Worm (Caenorhabditis elegans) whole organism, late embryonic: ENCODE data around the gene C55A6.10.

Source experiments
- C08G9.2 ChIP-seq: sonication (generic microtip); optimal IDR thresholded peaks from 2 replicates; lab custom pipeline; 2016; ENCODE audit warnings: mild to moderate bottlenecking, missing genetic modification characterization, moderate library complexity, missing compliant biosample characterization
- ahr-1 ChIP-seq: sonication (generic microtip); optimal IDR thresholded peaks from 2 replicates; lab custom pipeline; 2016; ENCODE audit warnings: missing genetic modification characterization, missing compliant biosample characterization
- ama-1 ChIP-seq: fragments of 150-350 bp; optimal IDR thresholded peaks from 2 replicates; lab custom pipeline; 2014
- ceh-14 ChIP-seq: sonication (generic microtip); optimal IDR thresholded peaks from 2 replicates; lab custom pipeline; 2016; ENCODE audit warnings: missing genotype, missing genetic modification characterization, missing compliant biosample characterization
- ceh-19 ChIP-seq: fragments of 200-800 bp; sonication (Bioruptor generic); optimal IDR thresholded peaks from 2 replicates; lab custom pipeline; 2018; ENCODE audit warnings: mild to moderate bottlenecking, missing genetic modification characterization, missing compliant biosample characterization
- ceh-24 ChIP-seq: sonication (generic microtip); optimal IDR thresholded peaks from 2 replicates; lab custom pipeline; 2016; ENCODE audit warnings: mild to moderate bottlenecking, missing genetic modification characterization, missing compliant biosample characterization
- ceh-30 ChIP-seq: fragments of 150-350 bp; optimal IDR thresholded peaks from 2 replicates; lab custom pipeline; 2014; ENCODE audit warnings: missing biosample characterization, missing genetic modification characterization
- ceh-31 ChIP-seq: sonication (generic microtip); optimal IDR thresholded peaks from 2 replicates; lab custom pipeline; 2016; ENCODE audit warnings: missing genetic modification characterization, missing compliant biosample characterization
- ceh-34 ChIP-seq: sonication (generic microtip); optimal IDR thresholded peaks from 2 replicates; lab custom pipeline; 2016; ENCODE audit warnings: mild to moderate bottlenecking, missing genetic modification characterization, missing compliant biosample characterization
- ceh-45 ChIP-seq: fragments of 200-800 bp; sonication (Bioruptor generic); IDR thresholded peaks from 2 replicates; pipeline ENCODE4 v1.3.6; 2022; ENCODE audit warnings: missing genetic modification reagents, missing genetic modification characterization, missing compliant biosample characterization
- ceh-48 ChIP-seq: sonication (generic microtip); optimal IDR thresholded peaks from 2 replicates; lab custom pipeline; 2016; ENCODE audit warnings: missing genetic modification characterization, inconsistent platforms, missing compliant biosample characterization
- ceh-6 ChIP-seq: fragments of 200-800 bp; sonication (Bioruptor generic); optimal IDR thresholded peaks from 2 replicates; lab custom pipeline; 2018; ENCODE audit warnings: mild to moderate bottlenecking, missing genetic modification characterization, missing compliant biosample characterization
- che-1 ChIP-seq: sonication (generic microtip); optimal IDR thresholded peaks from 2 replicates; lab custom pipeline; 2016; ENCODE audit warnings: mild to moderate bottlenecking, missing genetic modification characterization, missing compliant biosample characterization
- dve-1 ChIP-seq: sonication (generic microtip); optimal IDR thresholded peaks from 2 replicates; lab custom pipeline; 2017; ENCODE audit warnings: antibody characterized with exemption, mild to moderate bottlenecking, missing genetic modification characterization, missing compliant biosample characterization
- elt-2 ChIP-seq: sonication (generic microtip); optimal IDR thresholded peaks from 2 replicates; lab custom pipeline; 2016; ENCODE audit warnings: missing genetic modification reagents, missing genetic modification characterization, missing compliant biosample characterization
- elt-4 ChIP-seq: sonication (generic microtip); optimal IDR thresholded peaks from 2 replicates; lab custom pipeline; 2016; ENCODE audit warnings: missing genetic modification characterization, missing compliant biosample characterization
- ets-4 ChIP-seq: sonication (generic microtip); optimal IDR thresholded peaks from 2 replicates; lab custom pipeline; 2016; ENCODE audit warnings: missing genetic modification characterization, missing compliant biosample characterization
- hlh-30 ChIP-seq: sonication (generic microtip); optimal IDR thresholded peaks from 2 replicates; lab custom pipeline; 2017; ENCODE audit warnings: antibody characterized with exemption, missing genetic modification characterization, missing compliant biosample characterization; ENCODE audit not compliant: insufficient read depth
- hlh-8 ChIP-seq: sonication (generic microtip); optimal IDR thresholded peaks from 2 replicates; lab custom pipeline; 2016; ENCODE audit warnings: missing genotype, missing genetic modification characterization, missing compliant biosample characterization
- lim-6 ChIP-seq: sonication (generic microtip); optimal IDR thresholded peaks from 2 replicates; lab custom pipeline; 2016; ENCODE audit warnings: missing genetic modification characterization, missing compliant biosample characterization
- lin-11 ChIP-seq: fragments of 200-800 bp; sonication (Bioruptor generic); optimal IDR thresholded peaks from 2 replicates; lab custom pipeline; 2018; ENCODE audit warnings: mild to moderate bottlenecking, missing genetic modification characterization, missing compliant biosample characterization
- nfya-1 ChIP-seq: sonication (generic microtip); optimal IDR thresholded peaks from 2 replicates; lab custom pipeline; 2017; ENCODE audit warnings: missing genetic modification characterization, mild to moderate bottlenecking, missing compliant biosample characterization, antibody characterized with exemption, moderate library complexity
- npax-4 ChIP-seq: sonication (generic microtip); optimal IDR thresholded peaks from 2 replicates; lab custom pipeline; 2016; ENCODE audit warnings: missing genetic modification characterization, missing compliant biosample characterization
- odd-2 ChIP-seq: sonication (generic microtip); optimal IDR thresholded peaks from 2 replicates; lab custom pipeline; 2017; ENCODE audit warnings: antibody characterized with exemption, mild to moderate bottlenecking, missing genetic modification characterization, missing compliant biosample characterization
- pag-3 ChIP-seq: sonication (generic microtip); optimal IDR thresholded peaks from 2 replicates; lab custom pipeline; 2016; ENCODE audit warnings: missing compliant biosample characterization, missing genetic modification characterization, borderline replicate concordance
- pat-9 ChIP-seq: fragments of 200-800 bp; sonication (Bioruptor generic); optimal IDR thresholded peaks from 2 replicates; lab custom pipeline; 2018; ENCODE audit warnings: mild to moderate bottlenecking, missing genetic modification characterization, moderate library complexity, missing compliant biosample characterization
- pax-1 ChIP-seq: fragments of 150-350 bp; optimal IDR thresholded peaks from 2 replicates; lab custom pipeline; 2014; ENCODE audit warnings: missing biosample characterization, missing genetic modification characterization
- pha-4 ChIP-seq: fragments of 150-350 bp; optimal IDR thresholded peaks from 2 replicates; lab custom pipeline; 2018; ENCODE audit warnings: missing biosample characterization, missing genetic modification reagents, missing genetic modification characterization
- pqm-1 ChIP-seq: sonication (generic microtip); optimal IDR thresholded peaks from 2 replicates; lab custom pipeline; 2016; ENCODE audit warnings: missing genetic modification characterization, missing compliant biosample characterization
- pros-1 ChIP-seq: fragments of 150-350 bp; optimal IDR thresholded peaks from 2 replicates; lab custom pipeline; 2014; ENCODE audit warnings: missing biosample characterization, missing genetic modification reagents, missing genetic modification characterization
- rnt-1 ChIP-seq: sonication (generic microtip); optimal IDR thresholded peaks from 2 replicates; lab custom pipeline; 2016; ENCODE audit warnings: missing genetic modification characterization, missing compliant biosample characterization
- syd-9 ChIP-seq: sonication (generic microtip); optimal IDR thresholded peaks from 2 replicates; lab custom pipeline; 2016; ENCODE audit warnings: mild to moderate bottlenecking, missing genetic modification characterization, moderate library complexity, missing compliant biosample characterization
- tbx-2 ChIP-seq: sonication (generic microtip); optimal IDR thresholded peaks from 2 replicates; lab custom pipeline; 2016; ENCODE audit warnings: missing genetic modification characterization, missing compliant biosample characterization
- tbx-7 ChIP-seq: sonication (generic microtip); optimal IDR thresholded peaks from 2 replicates; lab custom pipeline; 2016; ENCODE audit warnings: missing genotype, missing genetic modification characterization, missing compliant biosample characterization
- ttx-3 ChIP-seq: sonication (generic microtip); optimal IDR thresholded peaks from 2 replicates; lab custom pipeline; 2016; ENCODE audit warnings: missing genetic modification reagents, missing genetic modification characterization, missing compliant biosample characterization
- unc-3 ChIP-seq, 2 experiments: fragments of 200-800 bp in 1 of 2; sonication (Bioruptor generic) in 1 of 2; sonication (generic microtip) in 1 of 2; conservative IDR thresholded peaks in 1 of 2; optimal IDR thresholded peaks in 1 of 2; 2 replicates each; pipeline versions ENCODE4 v1.3.6 to Lab custom; 2016 to 2022; ENCODE audit warnings: missing compliant biosample characterization in 2 of 2, missing genetic modification characterization in 2 of 2, missing genetic modification reagents in 1 of 2
- unc-42 ChIP-seq: sonication (generic microtip); optimal IDR thresholded peaks from 2 replicates; lab custom pipeline; 2016; ENCODE audit warnings: missing genotype, missing genetic modification characterization, missing compliant biosample characterization
- unc-55 ChIP-seq: sonication (generic microtip); optimal IDR thresholded peaks from 2 replicates; lab custom pipeline; 2017; ENCODE audit warnings: missing biosample characterization, missing genetic modification reagents, missing genetic modification characterization
- unc-86 ChIP-seq: sonication (generic microtip); optimal IDR thresholded peaks from 2 replicates; lab custom pipeline; 2016; ENCODE audit warnings: missing genetic modification characterization, missing compliant biosample characterization
- zip-5 ChIP-seq: sonication (generic microtip); optimal IDR thresholded peaks from 2 replicates; lab custom pipeline; 2016; ENCODE audit warnings: missing genetic modification characterization, missing compliant biosample characterization

Gene C55A6.10

ce11 chrV:11548914-11549406, 43.8 kb downstream of the C55A6.10 start, which contains the start of the genes F38B7.17 and F38B7.3:
F38B7.17 (minus strand) TSS chrV:11548964.
F38B7.3 (plus strand) TSS chrV:11549107.
- peak; percentile 58 for TF ChIP-seq nfya-1 (tag; lab: Kevin White, UChicago)
- peak; percentile 12 for TF ChIP-seq hlh-8 (tag; lab: Kevin White, UChicago)
- no peak for TF ChIP-seq pat-9 (tag; lab: Kevin White, UChicago)
- peak; percentile 42 for TF ChIP-seq ceh-34 (tag; lab: Kevin White, UChicago)
- peak; percentile 95 for TF ChIP-seq hlh-30 (tag; lab: Kevin White, UChicago)
- no peak for TF ChIP-seq ama-1
- peak; percentile 3 for TF ChIP-seq ceh-14 (tag; lab: Kevin White, UChicago)
- TF ChIP-seq dve-1 (tag; lab: Kevin White, UChicago) = peak; percentile 36
- TF ChIP-seq npax-4 (tag; lab: Kevin White, UChicago) = no peak
- peak; percentile 51 for TF ChIP-seq tbx-2 (tag; lab: Kevin White, UChicago)
- TF ChIP-seq ceh-31 (tag; lab: Kevin White, UChicago) = peak; percentile 33
- peak; percentile 71 for TF ChIP-seq elt-2 (tag; lab: Kevin White, UChicago)
- no peak for TF ChIP-seq tbx-7 (tag; lab: Kevin White, UChicago)
- no peak for TF ChIP-seq unc-42 (tag; lab: Kevin White, UChicago)
- TF ChIP-seq unc-86 (tag; lab: Kevin White, UChicago) = no peak
- TF ChIP-seq unc-55 (GFP tag; lab: Kevin White, UChicago) = peak; percentile 51
- TF ChIP-seq ceh-19 = peak; percentile 39
- no peak for TF ChIP-seq odd-2 (tag; lab: Kevin White, UChicago)

ce11 chrV:11552379-11552778, 47.2 kb downstream of the C55A6.10 start, which contains the start of gene srx-85:
srx-85 (plus strand) TSS chrV:11552679.
- TF ChIP-seq ttx-3 = no peak
- no peak for TF ChIP-seq pros-1 (tag; lab: Kevin White, UChicago)
- TF ChIP-seq C08G9.2 (tag; lab: Kevin White, UChicago) = no peak
- TF ChIP-seq syd-9 (tag; lab: Kevin White, UChicago) = no peak
- TF ChIP-seq ceh-30 (tag; lab: Kevin White, UChicago) = no peak
- TF ChIP-seq unc-3 (GFP tag; conservative IDR thresholded peaks at IDR 0.05; lab: Robert Waterston, UW) = no peak
- no peak for TF ChIP-seq unc-3 (tag; optimal IDR thresholded peaks at IDR 0.05; lab: Kevin White, UChicago)
- TF ChIP-seq pax-1 = no peak
- no peak for TF ChIP-seq zip-5
- TF ChIP-seq ahr-1 = no peak
- no peak for TF ChIP-seq elt-4 (tag; lab: Kevin White, UChicago)
- TF ChIP-seq ceh-24 (tag; lab: Kevin White, UChicago) = no peak
- TF ChIP-seq tbx-2 (tag; lab: Kevin White, UChicago) = no peak
- no peak for TF ChIP-seq hlh-30 (tag; lab: Kevin White, UChicago)
- TF ChIP-seq lim-6 (tag; lab: Kevin White, UChicago) = no peak
- TF ChIP-seq che-1 (tag; lab: Kevin White, UChicago) = no peak
- TF ChIP-seq dve-1 (tag; lab: Kevin White, UChicago) = no peak

DNA sequence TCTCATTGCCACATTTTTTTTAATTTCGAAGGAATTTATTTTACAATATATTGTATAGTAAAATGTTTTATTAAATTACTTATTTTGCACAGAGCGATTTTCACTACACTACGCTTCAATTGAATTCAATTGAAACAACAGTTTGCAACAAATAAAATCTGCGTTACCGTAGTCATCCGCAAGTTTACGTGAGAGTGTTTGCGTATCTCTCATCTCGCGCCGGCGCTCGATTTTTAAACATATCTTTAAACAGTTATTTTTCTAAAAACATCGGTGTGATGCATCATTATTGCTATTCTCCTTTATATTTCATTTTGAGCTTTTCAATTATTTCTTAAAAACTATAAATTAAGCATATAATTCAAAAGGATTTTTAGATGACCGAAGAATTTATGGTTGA, 49.1 kb downstream of the C55A6.10 start, which contains the start of gene duo-1:
Gene duo-1 (plus strand): TSS at position 371 of the 400 bp plus-strand sequence.
- TF ChIP-seq pag-3 (tag; lab: Kevin White, UChicago) = no peak
- no peak for TF ChIP-seq ceh-6 (GFP tag; lab: Kevin White, UChicago)
- TF ChIP-seq pax-1 = no peak
- no peak for TF ChIP-seq ceh-30 (tag; lab: Kevin White, UChicago)
- TF ChIP-seq unc-55 (GFP tag; lab: Kevin White, UChicago) = no peak
- TF ChIP-seq rnt-1 (tag; lab: Kevin White, UChicago) = no peak
- TF ChIP-seq syd-9 (tag; lab: Kevin White, UChicago) = no peak
- no peak for TF ChIP-seq pha-4 (tag; lab: Kevin White, UChicago)
- TF ChIP-seq ceh-48 = no peak
- no peak for TF ChIP-seq tbx-2 (tag; lab: Kevin White, UChicago)
- TF ChIP-seq lin-11 = no peak
- no peak for TF ChIP-seq unc-3 (GFP tag; conservative IDR thresholded peaks at IDR 0.05; lab: Robert Waterston, UW)
- no peak for TF ChIP-seq unc-3 (tag; optimal IDR thresholded peaks at IDR 0.05; lab: Kevin White, UChicago)
- no peak for TF ChIP-seq ceh-45
- TF ChIP-seq pros-1 (tag; lab: Kevin White, UChicago) = no peak
- TF ChIP-seq ceh-24 (tag; lab: Kevin White, UChicago) = no peak
- TF ChIP-seq ets-4 (tag; lab: Kevin White, UChicago) = no peak
- no peak for TF ChIP-seq ceh-31 (tag; lab: Kevin White, UChicago)
- TF ChIP-seq unc-86 (tag; lab: Kevin White, UChicago) = no peak
- TF ChIP-seq pqm-1 (tag; lab: Kevin White, UChicago) = no peak
- no peak for TF ChIP-seq C08G9.2 (tag; lab: Kevin White, UChicago)
